Fruit fly (Drosophila melanogaster) whole organism, embryonic: ENCODE data around the gene Lcp65Ac.

Experiments
- Atf6 ChIP-seq: fragments of 200-800 bp; sonication (Bioruptor generic); IDR thresholded peaks from 2 replicates; pipeline ENCODE4 v1.3.6; 2022; ENCODE audit warnings: missing biosample characterization, missing genetic modification characterization
- CG10209 ChIP-seq: fragments of 200-800 bp; sonication (Bioruptor generic); optimal IDR thresholded peaks from 3 replicates; lab custom pipeline; 2017; ENCODE audit warnings: missing biosample characterization, mild to moderate bottlenecking, missing genetic modification characterization, missing genetic modification reagents
- CG10274 ChIP-seq: fragments of 200-800 bp; sonication (Bioruptor generic); optimal IDR thresholded peaks from 3 replicates; lab custom pipeline; 2017; ENCODE audit warnings: missing biosample characterization, mild to moderate bottlenecking, missing genetic modification characterization
- CG10959 ChIP-seq: fragments of 200-800 bp; sonication (Bioruptor generic); IDR thresholded peaks from 2 replicates; pipeline ENCODE4 v1.3.6; 2022; ENCODE audit warnings: missing biosample characterization, missing genetic modification characterization
- CG11398 ChIP-seq: fragments of 200-800 bp; sonication (Bioruptor generic); optimal IDR thresholded peaks from 2 replicates; lab custom pipeline; 2016; ENCODE audit warnings: missing biosample characterization, missing genetic modification characterization
- CG12104 ChIP-seq: fragments of 200-800 bp; sonication (Bioruptor generic); optimal IDR thresholded peaks from 3 replicates; lab custom pipeline; 2016; ENCODE audit warnings: missing biosample characterization, missing genetic modification characterization
- CG1602 ChIP-seq: fragments of 200-800 bp; sonication (Bioruptor generic); optimal IDR thresholded peaks from 3 replicates; lab custom pipeline; 2016; ENCODE audit warnings: missing biosample characterization, missing genetic modification characterization
- CG17186 ChIP-seq: fragments of 200-800 bp; sonication (Bioruptor generic); optimal IDR thresholded peaks from 3 replicates; lab custom pipeline; 2017; ENCODE audit warnings: missing biosample characterization, missing genetic modification reagents, missing genetic modification characterization
- CG17829 ChIP-seq: fragments of 200-800 bp; optimal IDR thresholded peaks from 2 replicates; lab custom pipeline; 2019; ENCODE audit warnings: missing biosample characterization, mild to moderate bottlenecking, missing genetic modification characterization, moderate library complexity
- CG33557 ChIP-seq: fragments of 200-800 bp; sonication (Bioruptor generic); optimal IDR thresholded peaks from 2 replicates; lab custom pipeline; 2019; ENCODE audit warnings: missing biosample characterization, mild to moderate bottlenecking, missing genetic modification characterization, moderate library complexity
- CG3995 ChIP-seq: fragments of 200-800 bp; sonication (Bioruptor generic); optimal IDR thresholded peaks from 3 replicates; lab custom pipeline; 2016; ENCODE audit warnings: missing biosample characterization, missing genetic modification characterization
- CG4282 ChIP-seq: fragments of 200-800 bp; sonication (Bioruptor generic); optimal IDR thresholded peaks from 2 replicates; lab custom pipeline; 2016; ENCODE audit warnings: missing biosample characterization, missing genetic modification characterization
- CG5953 ChIP-seq: fragments of 200-800 bp; sonication (Bioruptor generic); IDR thresholded peaks from 2 replicates; pipeline ENCODE4 v1.3.6; 2022; ENCODE audit warnings: missing biosample characterization, missing genetic modification characterization
- CG6689 ChIP-seq: fragments of 200-800 bp; sonication (Bioruptor generic); IDR thresholded peaks from 2 replicates; pipeline ENCODE4 v1.3.6; 2022; ENCODE audit warnings: missing biosample characterization, missing genetic modification characterization
- CG7745 ChIP-seq: fragments of 200-800 bp; sonication (Bioruptor generic); optimal IDR thresholded peaks from 2 replicates; lab custom pipeline; 2018; ENCODE audit warnings: missing biosample characterization, mild to moderate bottlenecking, missing genetic modification characterization, moderate library complexity
- CG7786 ChIP-seq: fragments of 200-800 bp; sonication (Bioruptor generic); optimal IDR thresholded peaks from 2 replicates; lab custom pipeline; 2016; ENCODE audit warnings: missing biosample characterization, missing genetic modification characterization
- CG8089 ChIP-seq: fragments of 200-800 bp; sonication (Bioruptor generic); optimal IDR thresholded peaks from 3 replicates; lab custom pipeline; 2016; ENCODE audit warnings: missing biosample characterization, missing genetic modification characterization
- CG9437 ChIP-seq: fragments of 200-800 bp; sonication (Bioruptor generic); optimal IDR thresholded peaks from 2 replicates; lab custom pipeline; 2018; ENCODE audit warnings: missing biosample characterization, mild to moderate bottlenecking, missing genetic modification characterization
- CG9932 ChIP-seq: fragments of 200-800 bp; sonication (Bioruptor generic); IDR thresholded peaks from 2 replicates; pipeline ENCODE4 v1.3.6; 2022; ENCODE audit warnings: missing biosample characterization, missing genetic modification characterization
- Chrac-16 ChIP-seq: fragments of 200-800 bp; sonication (Bioruptor generic); optimal IDR thresholded peaks from 3 replicates; lab custom pipeline; 2016; ENCODE audit warnings: missing biosample characterization, missing genetic modification characterization
- Drgx ChIP-seq: fragments of 200-800 bp; sonication (Bioruptor generic); IDR thresholded peaks from 2 replicates; pipeline ENCODE4 v1.3.6; 2022; ENCODE audit warnings: missing biosample characterization, missing genetic modification characterization
- HmgZ ChIP-seq: fragments of 200-800 bp; sonication (Bioruptor generic); optimal IDR thresholded peaks from 2 replicates; lab custom pipeline; 2018; ENCODE audit warnings: missing biosample characterization, mild to moderate bottlenecking, missing genetic modification characterization
- Hsf ChIP-seq: fragments of 200-800 bp; sonication (Bioruptor generic); optimal IDR thresholded peaks from 3 replicates; lab custom pipeline; 2016; ENCODE audit warnings: missing biosample characterization, missing genetic modification characterization
- Lhr ChIP-seq: fragments of 200-800 bp; sonication (Bioruptor generic); optimal IDR thresholded peaks from 3 replicates; lab custom pipeline; 2017; ENCODE audit warnings: mild to moderate bottlenecking, missing biosample characterization, missing genetic modification reagents, missing genetic modification characterization
- Lim3 ChIP-seq: fragments of 200-800 bp; sonication (Bioruptor generic); IDR thresholded peaks from 2 replicates; pipeline ENCODE4 v1.3.6; 2022; ENCODE audit warnings: missing biosample characterization, missing genetic modification characterization
- Mad ChIP-seq: fragments of 200-800 bp; sonication (Bioruptor generic); optimal IDR thresholded peaks from 2 replicates; lab custom pipeline; 2016; ENCODE audit warnings: missing biosample characterization, missing genetic modification characterization
- Optix ChIP-seq: fragments of 200-800 bp; sonication (Bioruptor generic); IDR thresholded peaks from 3 replicates; pipeline ENCODE4 v1.3.6; 2022; ENCODE audit warnings: missing biosample characterization, missing genetic modification characterization
- PHDP ChIP-seq: fragments of 200-800 bp; sonication (Bioruptor generic); optimal IDR thresholded peaks from 3 replicates; lab custom pipeline; 2018; ENCODE audit warnings: missing biosample characterization, mild to moderate bottlenecking, missing genetic modification characterization, moderate library complexity
- Sry-δ ChIP-seq: fragments of 200-800 bp; sonication (Bioruptor generic); optimal IDR thresholded peaks from 2 replicates; lab custom pipeline; 2016; ENCODE audit warnings: missing biosample characterization, missing genetic modification characterization
- YL-1 ChIP-seq: fragments of 200-800 bp; sonication (Bioruptor generic); optimal IDR thresholded peaks from 3 replicates; lab custom pipeline; 2017; ENCODE audit warnings: missing biosample characterization, mild to moderate bottlenecking, missing genetic modification characterization
- amos ChIP-seq: fragments of 200-800 bp; sonication (Bioruptor generic); IDR thresholded peaks from 2 replicates; pipeline ENCODE4 v1.3.6; 2022; ENCODE audit warnings: missing biosample characterization, missing genetic modification characterization; ENCODE audit not compliant: partially characterized antibody
- ara ChIP-seq: fragments of 200-800 bp; sonication (Bioruptor generic); IDR thresholded peaks from 2 replicates; pipeline ENCODE4 v1.3.6; 2022; ENCODE audit warnings: missing biosample characterization, missing genetic modification characterization
- ato ChIP-seq: fragments of 200-800 bp; sonication (Bioruptor generic); IDR thresholded peaks from 2 replicates; pipeline ENCODE4 v1.3.6; 2022; ENCODE audit warnings: missing biosample characterization, missing genetic modification characterization; ENCODE audit not compliant: partially characterized antibody
- dm ChIP-seq: fragments of 200-800 bp; sonication (Bioruptor generic); optimal IDR thresholded peaks from 3 replicates; lab custom pipeline; 2016; ENCODE audit warnings: missing biosample characterization, missing genetic modification characterization
- dmrt11E ChIP-seq: fragments of 200-800 bp; sonication (Bioruptor generic); optimal IDR thresholded peaks from 3 replicates; lab custom pipeline; 2018; ENCODE audit warnings: missing biosample characterization, mild to moderate bottlenecking, missing genetic modification characterization, moderate library complexity
- esg ChIP-seq: fragments of 200-800 bp; sonication (Bioruptor generic); conservative IDR thresholded peaks from 2 replicates; pipeline ENCODE4 v1.3.6; 2022; ENCODE audit warnings: missing biosample characterization, missing genetic modification characterization
- fu2 ChIP-seq: fragments of 200-800 bp; sonication (Bioruptor generic); optimal IDR thresholded peaks from 2 replicates; lab custom pipeline; 2016; ENCODE audit warnings: missing biosample characterization, missing genetic modification characterization
- gem ChIP-seq: fragments of 200-800 bp; sonication (Bioruptor generic); optimal IDR thresholded peaks from 2 replicates; lab custom pipeline; 2019; ENCODE audit warnings: missing biosample characterization, mild to moderate bottlenecking, missing genetic modification characterization, moderate library complexity
- gro ChIP-seq: fragments of 200-800 bp; sonication (Bioruptor generic); optimal IDR thresholded peaks from 2 replicates; lab custom pipeline; 2016; ENCODE audit warnings: missing biosample characterization, missing genetic modification characterization
- her ChIP-seq: fragments of 200-800 bp; sonication (Bioruptor generic); optimal IDR thresholded peaks from 2 replicates; lab custom pipeline; 2016; ENCODE audit warnings: missing biosample characterization, missing genetic modification characterization
- kni ChIP-seq: fragments of 200-800 bp; sonication (Bioruptor generic); optimal IDR thresholded peaks from 3 replicates; lab custom pipeline; 2017; ENCODE audit warnings: mild to moderate bottlenecking, missing biosample characterization, missing genetic modification reagents, missing genetic modification characterization
- knrl ChIP-seq: fragments of 200-800 bp; sonication (Bioruptor generic); IDR thresholded peaks from 3 replicates; pipeline ENCODE4 v1.3.6; 2022; ENCODE audit warnings: missing biosample characterization, missing genetic modification characterization; ENCODE audit not compliant: partially characterized antibody
- mld ChIP-seq: fragments of 200-800 bp; sonication (Bioruptor generic); IDR thresholded peaks from 3 replicates; pipeline ENCODE4 v1.3.6; 2022; ENCODE audit warnings: missing biosample characterization, missing genetic modification characterization; ENCODE audit not compliant: partially characterized antibody
- odd ChIP-seq: fragments of 200-800 bp; sonication (Bioruptor generic); optimal IDR thresholded peaks from 2 replicates; lab custom pipeline; 2017; ENCODE audit warnings: missing biosample characterization, mild to moderate bottlenecking, missing genetic modification characterization
- phol ChIP-seq: fragments of 200-800 bp; sonication (Bioruptor generic); optimal IDR thresholded peaks from 3 replicates; lab custom pipeline; 2018; ENCODE audit warnings: missing biosample characterization, mild to moderate bottlenecking, missing genetic modification characterization, moderate library complexity
- pros ChIP-seq: fragments of 200-800 bp; sonication (Bioruptor generic); optimal IDR thresholded peaks from 3 replicates; lab custom pipeline; 2019; ENCODE audit warnings: missing biosample characterization, mild to moderate bottlenecking, missing genetic modification characterization, moderate library complexity
- ro ChIP-seq: fragments of 200-800 bp; sonication (Bioruptor generic); IDR thresholded peaks from 2 replicates; pipeline ENCODE4 v1.3.6; 2022; ENCODE audit warnings: missing biosample characterization, missing genetic modification characterization
- slbo ChIP-seq: fragments of 200-800 bp; sonication (Bioruptor generic); IDR thresholded peaks from 2 replicates; pipeline ENCODE4 v1.3.6; 2022; ENCODE audit warnings: missing biosample characterization, missing genetic modification characterization
- tin ChIP-seq: fragments of 200-800 bp; sonication (Bioruptor generic); optimal IDR thresholded peaks from 3 replicates; lab custom pipeline; 2016; ENCODE audit warnings: missing biosample characterization, missing genetic modification characterization
- toy ChIP-seq: fragments of 200-800 bp; sonication (Bioruptor generic); IDR thresholded peaks from 2 replicates; pipeline ENCODE4 v1.3.6; 2022; ENCODE audit warnings: missing biosample characterization, missing genetic modification characterization
- usp ChIP-seq: fragments of >200 bp; optimal IDR thresholded peaks from 2 replicates; lab custom pipeline; 2017; ENCODE audit warnings: missing biosample characterization, missing genetic modification characterization

Gene Lcp65Ac

DNA sequence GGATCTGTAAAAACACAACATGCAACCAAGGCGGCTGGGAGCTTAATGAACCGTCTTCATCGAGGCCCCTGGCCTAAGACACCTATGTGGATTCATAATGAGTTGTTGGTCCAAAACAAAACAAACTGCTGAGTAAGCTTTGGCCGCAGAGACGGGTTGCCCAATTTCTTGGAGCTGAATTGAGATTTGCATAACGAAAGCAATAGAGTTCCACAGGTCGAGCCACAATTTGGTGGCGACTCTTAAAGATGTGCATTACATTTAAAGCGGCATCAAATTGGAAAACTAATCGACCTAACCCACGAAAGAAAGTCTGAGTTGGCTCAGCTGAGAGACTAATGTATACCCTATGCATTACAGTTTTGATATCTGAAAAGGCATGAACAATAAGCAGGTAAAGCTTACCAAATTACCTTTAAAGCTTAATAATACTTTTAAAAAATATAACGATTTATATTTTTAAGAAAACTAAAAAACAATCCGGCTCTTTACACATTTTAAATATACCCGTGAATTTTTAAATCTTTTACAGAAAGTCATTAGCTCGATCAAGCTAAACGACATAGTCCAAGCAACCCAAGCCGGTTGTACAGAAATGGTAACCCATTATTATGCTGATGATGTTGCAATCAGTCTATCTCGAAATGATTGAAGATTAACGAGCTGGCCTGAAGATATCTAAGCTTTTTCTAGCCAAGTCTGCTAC lies 12.9 kb downstream of the Lcp65Ac start, which contains the start of gene CG13297 (continued):
- peak; percentile 86 for TF ChIP-seq pros
- peak; percentile 61 for TF ChIP-seq CG17829 (tag; lab: Kevin White, UChicago)
- no peak for TF ChIP-seq CG17186 (GFP tag; lab: Kevin White, UChicago)
- no peak for TF ChIP-seq ro
- TF ChIP-seq gro: no peak
- TF ChIP-seq CG10959 (GFP tag; lab: Robert Waterston, UW): no peak
- TF ChIP-seq dmrt11E (tag; lab: Kevin White, UChicago): no peak
- TF ChIP-seq CG9932: no peak
- peak; percentile 40 for TF ChIP-seq PHDP
- TF ChIP-seq slbo (GFP tag; lab: Robert Waterston, UW): no peak
- TF ChIP-seq CG11398 (GFP tag; lab: Kevin White, UChicago): no peak
- TF ChIP-seq YL-1: no peak
- peak; percentile 61 for TF ChIP-seq esg (GFP tag; lab: Robert Waterston, UW)
- peak; percentile 6 for TF ChIP-seq tin (GFP tag; lab: Kevin White, UChicago)
- no peak for TF ChIP-seq Lim3
- no peak for TF ChIP-seq CG10274
- no peak for TF ChIP-seq odd
- TF ChIP-seq usp (GFP tag; lab: Kevin White, UChicago): no peak
- no peak for TF ChIP-seq Mad (GFP tag; lab: Kevin White, UChicago)
- TF ChIP-seq CG9437 (GFP tag; lab: Kevin White, UChicago): peak; percentile 40
- no peak for TF ChIP-seq CG4282 (GFP tag; lab: Kevin White, UChicago)
- no peak for TF ChIP-seq HmgZ
- peak; percentile 33 for TF ChIP-seq CG10209 (GFP tag; lab: Kevin White, UChicago)
- TF ChIP-seq CG12104 (GFP tag; lab: Kevin White, UChicago): peak; percentile 27
- TF ChIP-seq Chrac-16 (GFP tag; lab: Kevin White, UChicago): no peak
- no peak for TF ChIP-seq dm (GFP tag; lab: Kevin White, UChicago)
- peak; percentile 75 for TF ChIP-seq phol (tag; lab: Kevin White, UChicago)
- peak; percentile 37; the same call in 1 of the 2 replicates for TF ChIP-seq Drgx (GFP tag; lab: Robert Waterston, UW)
- TF ChIP-seq CG6689 (GFP tag; lab: Robert Waterston, UW): peak; percentile 66
- TF ChIP-seq CG1602: peak; percentile 13
- no peak for TF ChIP-seq CG33557 (GFP tag; lab: Kevin White, UChicago)
- no peak for TF ChIP-seq CG3995 (GFP tag; lab: Kevin White, UChicago)
- TF ChIP-seq CG7745 (tag; lab: Kevin White, UChicago): no peak
- peak; percentile 74 for TF ChIP-seq gem
- no peak for TF ChIP-seq CG8089 (GFP tag; lab: Kevin White, UChicago)
- TF ChIP-seq Lhr (GFP tag; lab: Kevin White, UChicago): no peak
- TF ChIP-seq kni (GFP tag; lab: Kevin White, UChicago): no peak
- TF ChIP-seq CG7786 (GFP tag; lab: Kevin White, UChicago): no peak
- no peak for TF ChIP-seq knrl (GFP tag; lab: Robert Waterston, UW)
- no peak for TF ChIP-seq Optix (GFP tag; lab: Robert Waterston, UW)
- no peak for TF ChIP-seq Atf6 (GFP tag; lab: Robert Waterston, UW)
- no peak for TF ChIP-seq mld
- TF ChIP-seq CG5953 (GFP tag; lab: Robert Waterston, UW): no peak
- TF ChIP-seq her (GFP tag; lab: Kevin White, UChicago): no peak
- TF ChIP-seq toy (GFP tag; lab: Robert Waterston, UW): no peak
- no peak for TF ChIP-seq Hsf
- no peak for TF ChIP-seq amos
- TF ChIP-seq fu2 (GFP tag; lab: Kevin White, UChicago): no peak
- no peak for TF ChIP-seq Sry-δ
- TF ChIP-seq ato (GFP tag; lab: Robert Waterston, UW): no peak
- TF ChIP-seq ara (GFP tag; lab: Robert Waterston, UW): no peak
